Fruit fly (Drosophila melanogaster) whole organism, embryonic: ENCODE data around the gene CG6356.
A peak's percentile ranks its signal among the peaks of the same experiment; 100 is the strongest.

ENCODE experiments used
- Antp ChIP-seq: fragments of 200-800 bp; sonication (Bioruptor generic); optimal IDR thresholded peaks from 3 replicates; lab custom pipeline; 2016; ENCODE audit warnings: missing biosample characterization, missing genetic modification characterization
- Atf6 ChIP-seq: fragments of 200-800 bp; sonication (Bioruptor generic); IDR thresholded peaks from 2 replicates; pipeline ENCODE4 v1.3.6; 2022; ENCODE audit warnings: missing biosample characterization, missing genetic modification characterization
- CG10209 ChIP-seq: fragments of 200-800 bp; sonication (Bioruptor generic); optimal IDR thresholded peaks from 3 replicates; lab custom pipeline; 2017; ENCODE audit warnings: missing biosample characterization, mild to moderate bottlenecking, missing genetic modification characterization, missing genetic modification reagents
- CG10321 ChIP-seq: fragments of 200-800 bp; sonication (Bioruptor generic); IDR thresholded peaks from 2 replicates; pipeline ENCODE4 v1.3.6; 2022; ENCODE audit warnings: missing biosample characterization, missing genetic modification characterization
- CG10565 ChIP-seq: fragments of 200-800 bp; sonication (Bioruptor generic); optimal IDR thresholded peaks from 3 replicates; lab custom pipeline; 2016; ENCODE audit warnings: missing biosample characterization, mild to moderate bottlenecking, missing genetic modification characterization
- CG12659 ChIP-seq: fragments of 200-800 bp; sonication (Bioruptor generic); optimal IDR thresholded peaks from 3 replicates; lab custom pipeline; 2017; ENCODE audit warnings: mild to moderate bottlenecking, missing biosample characterization, missing genetic modification reagents, missing genetic modification characterization
- CG14050 ChIP-seq: fragments of 200-800 bp; sonication (Bioruptor generic); IDR thresholded peaks from 3 replicates; pipeline ENCODE4 v1.3.6; 2022; ENCODE audit warnings: missing biosample characterization, missing genetic modification characterization
- CG14441 ChIP-seq: fragments of 200-800 bp; sonication (Bioruptor generic); IDR thresholded peaks from 2 replicates; pipeline ENCODE4 v1.3.6; 2022; ENCODE audit warnings: missing biosample characterization, missing genetic modification characterization
- CG15073 ChIP-seq: fragments of 200-800 bp; sonication (Bioruptor generic); optimal IDR thresholded peaks from 2 replicates; lab custom pipeline; 2016; ENCODE audit warnings: missing biosample characterization, missing genetic modification characterization
- CG1602 ChIP-seq: fragments of 200-800 bp; sonication (Bioruptor generic); optimal IDR thresholded peaks from 3 replicates; lab custom pipeline; 2016; ENCODE audit warnings: missing biosample characterization, missing genetic modification characterization
- CG18262 ChIP-seq: fragments of 200-800 bp; optimal IDR thresholded peaks from 3 replicates; lab custom pipeline; 2019; ENCODE audit warnings: missing biosample characterization, mild to moderate bottlenecking, missing genetic modification characterization, moderate library complexity
- CG2199 ChIP-seq: fragments of 200-800 bp; sonication (Bioruptor generic); IDR thresholded peaks from 3 replicates; pipeline ENCODE4 v1.3.6; 2022; ENCODE audit warnings: missing biosample characterization, missing genetic modification characterization
- CG2712 ChIP-seq: fragments of 200-800 bp; optimal IDR thresholded peaks from 3 replicates; lab custom pipeline; 2019; ENCODE audit warnings: missing biosample characterization, mild to moderate bottlenecking, missing genetic modification characterization, moderate library complexity
- CG32767 ChIP-seq: fragments of 200-800 bp; sonication (Bioruptor generic); IDR thresholded peaks from 2 replicates; pipeline ENCODE4 v1.3.6; 2022; ENCODE audit warnings: missing biosample characterization, missing genetic modification characterization
- CG33213 ChIP-seq: fragments of 200-800 bp; sonication (Bioruptor generic); optimal IDR thresholded peaks from 3 replicates; lab custom pipeline; 2016; ENCODE audit warnings: missing biosample characterization, missing genetic modification characterization
- CG6683 ChIP-seq: fragments of 200-800 bp; sonication (Bioruptor generic); optimal IDR thresholded peaks from 2 replicates; lab custom pipeline; 2017; ENCODE audit warnings: missing biosample characterization, mild to moderate bottlenecking, missing genetic modification characterization, missing genetic modification reagents
- CG9215 ChIP-seq: fragments of 200-800 bp; sonication (Bioruptor generic); IDR thresholded peaks from 2 replicates; pipeline ENCODE4 v1.3.6; 2022; ENCODE audit warnings: missing biosample characterization, missing genetic modification characterization
- CG9817 ChIP-seq: fragments of 200-800 bp; sonication (Bioruptor generic); optimal IDR thresholded peaks from 2 replicates; lab custom pipeline; 2018; ENCODE audit warnings: missing biosample characterization, mild to moderate bottlenecking, missing genetic modification characterization, moderate library complexity
- CG9876 ChIP-seq: fragments of 200-800 bp; sonication (Bioruptor generic); optimal IDR thresholded peaks from 2 replicates; lab custom pipeline; 2016; ENCODE audit warnings: missing biosample characterization, missing genetic modification characterization
- Dek ChIP-seq: fragments of 200-800 bp; sonication (Bioruptor generic); optimal IDR thresholded peaks from 3 replicates; lab custom pipeline; 2019; ENCODE audit warnings: missing biosample characterization, mild to moderate bottlenecking, missing genetic modification characterization, moderate library complexity
- Dip3 ChIP-seq: fragments of 200-800 bp; sonication (Bioruptor generic); optimal IDR thresholded peaks from 3 replicates; lab custom pipeline; 2016; ENCODE audit warnings: missing biosample characterization, missing genetic modification characterization
- Fer1 ChIP-seq: fragments of 200-800 bp; sonication (Bioruptor generic); optimal IDR thresholded peaks from 2 replicates; lab custom pipeline; 2017; ENCODE audit warnings: missing biosample characterization, mild to moderate bottlenecking, missing genetic modification characterization
- H2.0 ChIP-seq: fragments of 200-800 bp; sonication (Bioruptor generic); IDR thresholded peaks from 2 replicates; pipeline ENCODE4 v1.3.6; 2022; ENCODE audit warnings: missing biosample characterization, missing genetic modification characterization
- Hr78 ChIP-seq, 2 experiments: fragments of 200-800 bp in 1 of 2; fragments of >200 bp in 1 of 2; sonication (Bioruptor generic) in 1 of 2; optimal IDR thresholded peaks; 2 replicates each; lab custom pipeline; 2017 to 2019; ENCODE audit warnings: missing biosample characterization in 2 of 2, missing genetic modification characterization in 2 of 2, mild to moderate bottlenecking in 1 of 2, moderate library complexity in 1 of 2
- MTF-1 ChIP-seq: fragments of 200-800 bp; sonication (Bioruptor generic); optimal IDR thresholded peaks from 2 replicates; lab custom pipeline; 2018; ENCODE audit warnings: missing biosample characterization, mild to moderate bottlenecking, missing genetic modification characterization, borderline replicate concordance
- Med ChIP-seq: fragments of 200-800 bp; sonication (Bioruptor generic); peaks from one replicate; lab custom pipeline; 2016; ENCODE audit warnings: missing biosample characterization, missing genetic modification characterization, mild to moderate bottlenecking, inconsistent platforms, moderate library complexity
- Myb ChIP-seq: fragments of 200-800 bp; sonication (Bioruptor generic); optimal IDR thresholded peaks from 2 replicates; lab custom pipeline; 2016; ENCODE audit warnings: missing biosample characterization, missing genetic modification characterization
- NfI ChIP-seq: fragments of 200-800 bp; sonication (Bioruptor generic); optimal IDR thresholded peaks from 3 replicates; lab custom pipeline; 2018; ENCODE audit warnings: missing biosample characterization, mild to moderate bottlenecking, missing genetic modification characterization, moderate library complexity
- Optix ChIP-seq: fragments of 200-800 bp; sonication (Bioruptor generic); IDR thresholded peaks from 3 replicates; pipeline ENCODE4 v1.3.6; 2022; ENCODE audit warnings: missing biosample characterization, missing genetic modification characterization
- Six4 ChIP-seq: fragments of 200-800 bp; sonication (Bioruptor generic); optimal IDR thresholded peaks from 2 replicates; lab custom pipeline; 2016; ENCODE audit warnings: missing biosample characterization, missing genetic modification characterization
- Sry-δ ChIP-seq: fragments of 200-800 bp; sonication (Bioruptor generic); optimal IDR thresholded peaks from 2 replicates; lab custom pipeline; 2016; ENCODE audit warnings: missing biosample characterization, missing genetic modification characterization
- bab2 ChIP-seq: fragments of 200-800 bp; sonication (Bioruptor generic); optimal IDR thresholded peaks from 2 replicates; lab custom pipeline; 2016; ENCODE audit warnings: missing biosample characterization, missing genetic modification characterization
- br ChIP-seq: fragments of >200 bp; optimal IDR thresholded peaks from 2 replicates; lab custom pipeline; 2017
- btn ChIP-seq: fragments of 200-800 bp; sonication (Bioruptor generic); optimal IDR thresholded peaks from 2 replicates; lab custom pipeline; 2016; ENCODE audit warnings: missing biosample characterization, missing genetic modification characterization
- croc ChIP-seq: fragments of 200-800 bp; sonication (Bioruptor generic); conservative IDR thresholded peaks from 3 replicates; pipeline ENCODE4 v1.3.6; 2022; ENCODE audit warnings: missing biosample characterization, missing genetic modification characterization
- dimm ChIP-seq: fragments of 200-800 bp; sonication (Bioruptor generic); IDR thresholded peaks from 2 replicates; pipeline ENCODE4 v1.3.6; 2022; ENCODE audit warnings: missing biosample characterization, missing genetic modification characterization
- dm ChIP-seq: fragments of 200-800 bp; sonication (Bioruptor generic); optimal IDR thresholded peaks from 3 replicates; lab custom pipeline; 2016; ENCODE audit warnings: missing biosample characterization, missing genetic modification characterization
- dmrt99B ChIP-seq: fragments of 200-800 bp; sonication (Bioruptor generic); optimal IDR thresholded peaks from 2 replicates; lab custom pipeline; 2018; ENCODE audit warnings: missing biosample characterization, mild to moderate bottlenecking, missing genetic modification characterization, moderate library complexity
- fd64A ChIP-seq: fragments of 200-800 bp; sonication (Bioruptor generic); optimal IDR thresholded peaks from 3 replicates; lab custom pipeline; 2018; ENCODE audit warnings: missing biosample characterization, mild to moderate bottlenecking, missing genetic modification characterization
- fru ChIP-seq: fragments of >200 bp; optimal IDR thresholded peaks from 2 replicates; lab custom pipeline; 2017
- gem ChIP-seq: fragments of 200-800 bp; sonication (Bioruptor generic); optimal IDR thresholded peaks from 2 replicates; lab custom pipeline; 2019; ENCODE audit warnings: missing biosample characterization, mild to moderate bottlenecking, missing genetic modification characterization, moderate library complexity
- h ChIP-seq: fragments of >200 bp; optimal IDR thresholded peaks from 2 replicates; lab custom pipeline; 2017
- kni ChIP-seq: fragments of 200-800 bp; sonication (Bioruptor generic); optimal IDR thresholded peaks from 3 replicates; lab custom pipeline; 2017; ENCODE audit warnings: mild to moderate bottlenecking, missing biosample characterization, missing genetic modification reagents, missing genetic modification characterization
- mirr ChIP-seq: fragments of 200-800 bp; sonication (Bioruptor generic); optimal IDR thresholded peaks from 3 replicates; lab custom pipeline; 2018; ENCODE audit warnings: missing biosample characterization, mild to moderate bottlenecking, missing genetic modification characterization
- pros ChIP-seq: fragments of 200-800 bp; sonication (Bioruptor generic); optimal IDR thresholded peaks from 3 replicates; lab custom pipeline; 2019; ENCODE audit warnings: missing biosample characterization, mild to moderate bottlenecking, missing genetic modification characterization, moderate library complexity
- schlank ChIP-seq: fragments of 200-800 bp; sonication (Bioruptor generic); optimal IDR thresholded peaks from 2 replicates; lab custom pipeline; 2018; ENCODE audit warnings: missing biosample characterization, mild to moderate bottlenecking, missing genetic modification characterization
- sens-2 ChIP-seq: fragments of 200-800 bp; sonication (Bioruptor generic); IDR thresholded peaks from 2 replicates; pipeline ENCODE4 v1.3.6; 2022; ENCODE audit warnings: missing biosample characterization, missing genetic modification characterization
- tgo ChIP-seq: fragments of 200-800 bp; sonication (Bioruptor generic); IDR thresholded peaks from 3 replicates; pipeline ENCODE4 v1.3.6; 2022; ENCODE audit warnings: missing biosample characterization, missing genetic modification characterization
- tio ChIP-seq: fragments of 200-800 bp; sonication (Bioruptor generic); optimal IDR thresholded peaks from 2 replicates; lab custom pipeline; 2017; ENCODE audit warnings: missing biosample characterization, missing genetic modification characterization, inconsistent platforms
- twi ChIP-seq: fragments of 200-800 bp; optimal IDR thresholded peaks from 2 replicates; lab custom pipeline; 2019; ENCODE audit warnings: missing biosample characterization, mild to moderate bottlenecking, missing genetic modification characterization, moderate library complexity

Gene CG6356

DNA sequence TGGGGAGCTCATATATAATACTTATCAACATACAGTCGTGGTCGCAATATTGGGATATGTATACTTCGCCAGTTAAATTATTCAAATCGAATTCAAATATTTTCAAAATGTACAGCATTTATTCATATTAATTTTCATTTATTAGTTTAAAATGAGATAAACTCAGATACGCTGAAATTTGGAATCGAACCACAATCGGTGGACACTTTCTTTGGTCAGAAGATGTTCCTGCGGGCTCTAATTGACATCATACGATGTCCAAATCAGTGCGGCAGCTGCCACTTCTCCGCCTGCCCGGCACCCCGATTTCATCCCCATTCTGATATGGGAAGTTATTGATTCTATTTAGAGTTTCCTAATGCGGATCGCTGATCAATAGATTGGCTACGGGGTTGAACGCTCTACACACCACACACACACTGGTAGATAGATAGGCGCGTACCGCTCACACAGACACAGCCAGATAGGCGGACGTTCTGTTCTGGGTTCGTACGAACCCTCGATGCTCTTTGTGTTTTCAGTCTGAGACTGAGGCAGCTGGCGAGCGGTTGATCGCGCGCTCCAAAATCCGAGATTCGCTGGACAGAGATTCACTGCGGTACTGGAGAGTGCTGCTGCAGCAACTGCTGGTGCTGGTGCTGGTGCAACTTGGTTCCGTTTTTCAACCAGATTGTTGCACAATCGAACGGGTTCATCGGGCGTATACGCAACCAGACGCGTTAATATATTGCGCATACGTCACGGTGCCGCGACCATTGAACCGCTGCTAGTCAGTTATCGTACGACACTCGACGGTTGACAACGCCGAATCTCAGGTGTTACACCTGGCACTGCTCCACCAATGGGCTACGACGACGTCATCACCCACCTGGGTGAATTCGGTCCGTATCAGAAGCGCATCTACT is 7.4 kb upstream of the CG6356 start, which contains the start of gene Orct (continued):
- no peak for TF ChIP-seq btn
- peak; percentile 87 for TF ChIP-seq Fer1
- no peak for TF ChIP-seq CG10565
- TF ChIP-seq CG2199 (GFP tag; lab: Robert Waterston, UW) = no peak
- TF ChIP-seq CG14050 (GFP tag; lab: Robert Waterston, UW) = no peak
- peak; percentile 70 for TF ChIP-seq tio (GFP tag; lab: Kevin White, UChicago)
- peak; percentile 59 for TF ChIP-seq mirr (GFP tag; lab: Kevin White, UChicago)
- TF ChIP-seq twi (tag; lab: Kevin White, UChicago) = peak; percentile 45
- TF ChIP-seq Dek = peak; percentile 78
- TF ChIP-seq CG10321 (GFP tag; lab: Robert Waterston, UW) = no peak
- TF ChIP-seq gem = peak; percentile 87
- peak; percentile 80 for TF ChIP-seq CG2712 (tag; lab: Kevin White, UChicago)
- TF ChIP-seq fru (lab: Kevin White, UChicago) = no peak
- TF ChIP-seq croc = no peak
- TF ChIP-seq Atf6 (GFP tag; lab: Robert Waterston, UW) = peak; percentile 65
- peak; percentile 68 for TF ChIP-seq CG9817 (tag; lab: Kevin White, UChicago)
- TF ChIP-seq Myb (GFP tag; lab: Kevin White, UChicago) = peak; percentile 55
- TF ChIP-seq dimm (GFP tag; lab: Robert Waterston, UW) = no peak
- TF ChIP-seq dmrt99B (tag; lab: Kevin White, UChicago) = peak; percentile 79
- peak; percentile 52 for TF ChIP-seq schlank (tag; lab: Kevin White, UChicago)
- TF ChIP-seq CG9876 = peak; percentile 37
- peak; percentile 79 for TF ChIP-seq CG12659 (GFP tag; lab: Kevin White, UChicago)
- TF ChIP-seq Antp (GFP tag; lab: Kevin White, UChicago) = peak; percentile 58
- no peak for TF ChIP-seq h (lab: Kevin White, UChicago)
- peak; percentile 93 for TF ChIP-seq CG18262 (tag; lab: Kevin White, UChicago)
- peak; percentile 74 for TF ChIP-seq Dip3 (GFP tag; lab: Kevin White, UChicago)
- TF ChIP-seq Hr78 (GFP tag; optimal IDR thresholded peaks at IDR 0.05; lab: Kevin White, UChicago) = no peak
- TF ChIP-seq Optix (GFP tag; lab: Robert Waterston, UW) = no peak
- peak; percentile 65 for TF ChIP-seq pros (GFP tag; lab: Kevin White, UChicago)
- peak; percentile 83 for TF ChIP-seq CG10209 (GFP tag; lab: Kevin White, UChicago)
- TF ChIP-seq CG33213 (GFP tag; lab: Kevin White, UChicago) = no peak
- peak; percentile 13 for TF ChIP-seq Sry-δ (GFP tag; lab: Kevin White, UChicago)
- TF ChIP-seq dm (GFP tag; lab: Kevin White, UChicago) = peak; percentile 68
- peak; percentile 38 for TF ChIP-seq CG1602
- TF ChIP-seq Med (GFP tag; lab: Kevin White, UChicago) = peak; percentile 89
- peak; percentile 70 for TF ChIP-seq tgo (GFP tag; lab: Robert Waterston, UW)
- TF ChIP-seq sens-2 (GFP tag; lab: Robert Waterston, UW) = no peak
- peak; percentile 61 for TF ChIP-seq CG6683 (GFP tag; lab: Kevin White, UChicago)
- TF ChIP-seq CG14441 (GFP tag; lab: Robert Waterston, UW) = peak; percentile 58
- TF ChIP-seq CG9215 (GFP tag; lab: Robert Waterston, UW) = peak; percentile 76
- peak; percentile 90 for TF ChIP-seq CG15073
- TF ChIP-seq kni (GFP tag; lab: Kevin White, UChicago) = no peak
- TF ChIP-seq Six4 = no peak
- TF ChIP-seq CG32767 (GFP tag; lab: Robert Waterston, UW) = no peak
- no peak for TF ChIP-seq br (lab: Kevin White, UChicago)
- TF ChIP-seq NfI (GFP tag; lab: Kevin White, UChicago) = peak; percentile 75
- TF ChIP-seq fd64A (GFP tag; lab: Kevin White, UChicago) = no peak
- peak; percentile 70 for TF ChIP-seq bab2
- peak; percentile 10 for TF ChIP-seq MTF-1 (GFP tag; lab: Kevin White, UChicago)
- TF ChIP-seq H2.0 (GFP tag; lab: Robert Waterston, UW) = peak; percentile 43; the same call in 1 of the 2 replicates
